Worm (Caenorhabditis elegans): ENCODE measurements around the gene F22E5.20.

DNA sequence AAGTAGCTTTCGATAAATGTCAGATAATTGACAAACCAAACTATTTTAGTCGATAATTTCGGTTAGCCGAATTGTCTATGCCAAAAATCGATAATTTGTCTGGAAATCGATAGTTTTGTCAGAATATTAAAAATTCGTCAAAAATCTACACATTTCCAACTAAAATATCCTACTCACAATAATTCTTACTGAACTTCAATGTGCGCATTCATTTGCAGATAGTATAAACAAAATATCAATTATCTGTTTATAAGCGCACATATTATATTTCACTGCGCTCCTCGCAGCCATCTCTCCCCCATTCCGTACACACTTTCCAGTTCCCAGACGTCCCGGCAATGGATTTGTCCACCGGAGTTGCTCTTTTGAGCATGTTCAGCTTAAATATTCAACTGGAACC, 48.6 kb downstream of the F22E5.20 start, which contains the start of gene lgc-28:
- TF ChIP-seq hlh-8 (tag; optimal IDR thresholded peaks at IDR 0.05) (no peak), hlh-30 (tag; optimal IDR thresholded peaks at IDR 0.05; ENCODE audit: insufficient read depth) (no peak), ceh-2 (tag; optimal IDR thresholded peaks at IDR 0.05) (no peak), lim-6 (tag; optimal IDR thresholded peaks at IDR 0.05) (no peak), fkh-10 (GFP tag; optimal IDR thresholded peaks at IDR 0.05) (no peak), unc-42 (tag; optimal IDR thresholded peaks at IDR 0.05) (no peak), nhr-11 (tag; optimal IDR thresholded peaks at IDR 0.05) (no peak), Y22D7AL.16 (tag; optimal IDR thresholded peaks at IDR 0.05) (no peak), ets-4 (tag; optimal IDR thresholded peaks at IDR 0.05) (no peak)

Data from whole organism, late embryonic.